Fruit fly (Drosophila melanogaster): Measurements from ENCODE around the gene tub.

The tub gene

DNA sequence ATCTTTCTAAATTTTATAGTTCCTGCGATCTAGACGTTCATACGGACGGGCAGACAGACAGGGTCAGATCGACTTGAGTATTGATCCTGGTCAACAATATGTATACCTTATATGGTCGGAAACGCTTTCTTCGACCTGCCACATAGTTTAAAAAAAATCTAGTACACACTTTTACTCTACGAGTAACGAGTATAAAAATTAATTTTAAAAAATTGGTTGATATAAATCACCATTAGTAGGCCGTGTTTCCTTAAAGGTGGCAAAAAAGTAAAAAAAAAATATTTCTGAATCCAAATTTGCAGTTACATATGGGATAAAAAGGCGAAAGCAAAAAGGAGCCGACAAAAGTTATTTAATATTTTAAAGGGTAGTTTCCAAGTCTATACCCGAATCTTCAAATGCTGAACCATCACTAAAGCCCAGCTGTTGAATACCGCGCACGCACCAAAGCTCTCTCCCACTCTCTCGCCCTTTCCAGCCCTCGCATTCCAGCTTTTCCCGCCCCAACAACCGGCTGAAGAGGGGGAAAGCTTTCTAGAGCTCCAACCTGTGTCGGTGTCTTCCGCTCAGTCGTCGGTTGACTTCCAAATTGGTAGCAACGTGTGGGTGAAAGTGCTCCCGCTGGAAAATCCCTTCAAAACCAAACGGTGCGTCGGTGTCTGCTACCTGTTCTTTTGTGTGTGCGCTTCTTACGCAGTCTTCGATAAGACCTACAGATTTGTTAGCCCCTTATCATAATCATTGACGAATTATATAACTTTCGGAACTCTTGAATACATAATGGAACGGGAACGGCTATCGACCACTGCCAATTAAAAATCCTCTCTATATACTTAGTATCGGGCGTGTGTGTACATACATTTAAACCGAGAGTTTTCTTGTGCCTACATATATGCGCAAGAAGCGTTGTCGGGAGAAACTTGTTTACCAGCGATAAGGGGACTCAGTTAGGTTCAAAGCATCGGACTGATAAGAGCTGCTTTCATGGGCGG is 8.9 kb upstream of the tub start, which contains the start of gene Sfxn1-3 (continued):
- TF ChIP-seq eg (GFP tag; IDR thresholded peaks at IDR 0.05) (peak; percentile 71; the same call in 2 of the 3 replicates), CG3032 (tag; optimal IDR thresholded peaks at IDR 0.05) (peak; percentile 4), Hr38 (GFP tag; optimal IDR thresholded peaks at IDR 0.05) (no peak), CG8632 (GFP tag; optimal IDR thresholded peaks at IDR 0.05) (peak; percentile 10), Smox (GFP tag; optimal IDR thresholded peaks at IDR 0.05) (peak; percentile 34), CG34406 (GFP tag; optimal IDR thresholded peaks at IDR 0.05) (peak; percentile 11), Ets21C (GFP tag; optimal IDR thresholded peaks at IDR 0.05) (no peak), CG15336 (GFP tag; IDR thresholded peaks at IDR 0.05) (no peak; the same call in 1 of the 2 replicates), CG7368 (GFP tag; optimal IDR thresholded peaks at IDR 0.05) (peak; percentile 46), Hr4 (GFP tag; optimal IDR thresholded peaks at IDR 0.05) (no peak), pdm3 (GFP tag; optimal IDR thresholded peaks at IDR 0.05) (no peak), CG6792 (GFP tag; optimal IDR thresholded peaks at IDR 0.05) (peak; percentile 4), Eip78C (GFP tag) (peak; percentile 88), CG16779 (tag; optimal IDR thresholded peaks at IDR 0.05) (no peak), spab (GFP tag; optimal IDR thresholded peaks at IDR 0.05) (no peak), acj6 (GFP tag; optimal IDR thresholded peaks at IDR 0.05) (peak; percentile 2), Blimp-1 (GFP tag; optimal IDR thresholded peaks at IDR 0.05) (peak; percentile 40), net (GFP tag; optimal IDR thresholded peaks at IDR 0.05) (peak; percentile 62), cyc (GFP tag; optimal IDR thresholded peaks at IDR 0.05) (no peak), fkh (GFP tag; optimal IDR thresholded peaks at IDR 0.05) (peak; percentile 87), lz (GFP tag; optimal IDR thresholded peaks at IDR 0.05) (peak; percentile 37), ss (GFP tag; optimal IDR thresholded peaks at IDR 0.05) (peak in 1 of 2 experiments; percentile 66), esn (GFP tag; optimal IDR thresholded peaks at IDR 0.05) (peak; percentile 64), CG4318 (GFP tag; optimal IDR thresholded peaks at IDR 0.05) (no peak), CG6854 (GFP tag; optimal IDR thresholded peaks at IDR 0.05) (peak; percentile 90), CG10669 (GFP tag; optimal IDR thresholded peaks at IDR 0.05) (no peak), dsx (GFP tag; optimal IDR thresholded peaks at IDR 0.05; ENCODE audit: poor library complexity, severe bottlenecking) (peak; percentile 72), OdsH (GFP tag; optimal IDR thresholded peaks at IDR 0.05) (no peak), salr (GFP tag; optimal IDR thresholded peaks at IDR 0.05) (peak in 1 of 2 experiments; percentile 4), CG32006 (GFP tag; optimal IDR thresholded peaks at IDR 0.05) (no peak)

DNA sequence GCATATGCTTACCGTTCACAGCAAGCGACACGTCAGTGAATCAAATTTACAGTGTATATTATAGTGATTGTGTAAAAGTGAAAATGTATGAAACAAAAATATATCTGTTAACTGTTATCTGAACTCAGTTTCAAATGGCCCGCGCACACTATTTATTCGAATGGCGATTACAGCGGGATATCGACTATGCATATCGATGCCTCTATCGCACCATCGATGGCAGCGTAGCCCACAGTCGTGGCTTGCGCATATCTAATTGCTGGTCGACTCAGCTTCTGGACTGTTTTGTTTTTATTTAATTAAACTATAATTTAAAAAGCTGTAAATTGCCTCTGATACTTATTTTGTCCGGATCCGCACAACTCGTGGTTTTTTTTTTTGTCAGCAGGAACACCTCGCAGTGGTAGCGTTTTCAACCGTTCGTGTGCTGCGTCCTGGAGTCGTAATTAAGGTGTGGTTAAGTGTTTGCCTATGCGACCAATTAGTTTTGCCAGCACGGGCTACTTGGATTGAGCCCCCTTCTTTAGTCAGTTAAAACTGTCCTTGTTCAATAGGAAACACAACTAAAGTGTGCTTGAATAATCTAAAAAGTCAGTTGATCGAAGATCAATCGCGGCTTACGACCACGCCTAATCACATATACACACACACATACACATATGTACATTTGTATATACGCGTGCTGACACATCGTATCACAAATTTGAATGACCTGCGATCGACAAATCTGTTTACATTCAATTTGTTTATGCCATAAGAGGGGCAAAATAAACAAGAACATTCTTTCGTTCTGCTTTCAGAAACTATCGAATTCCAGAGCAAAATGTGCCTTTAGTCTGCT is 6.2 kb upstream of the tub start, which contains the start of gene Cont:
Gene Cont (plus strand): TSS at position 228 of the 841 bp plus-strand sequence.
- TF ChIP-seq achi (GFP tag; optimal IDR thresholded peaks at IDR 0.05) (no peak), Eip78C (GFP tag) (peak; percentile 50), CG6163 (GFP tag; IDR thresholded peaks at IDR 0.05) (no peak), CG3919 (GFP tag; optimal IDR thresholded peaks at IDR 0.05) (no peak), Blimp-1 (GFP tag; optimal IDR thresholded peaks at IDR 0.05) (no peak), dac (GFP tag; optimal IDR thresholded peaks at IDR 0.05) (no peak), fd59A (GFP tag; optimal IDR thresholded peaks at IDR 0.05) (no peak), CG1621 (tag; optimal IDR thresholded peaks at IDR 0.05) (no peak), esn (GFP tag; optimal IDR thresholded peaks at IDR 0.05) (peak; percentile 29), CG34406 (GFP tag; optimal IDR thresholded peaks at IDR 0.05) (no peak), CG9139 (GFP tag; optimal IDR thresholded peaks at IDR 0.05) (no peak), net (GFP tag; optimal IDR thresholded peaks at IDR 0.05) (no peak), lz (GFP tag; optimal IDR thresholded peaks at IDR 0.05) (no peak), spab (GFP tag; optimal IDR thresholded peaks at IDR 0.05) (no peak), fd85E (GFP tag; optimal IDR thresholded peaks at IDR 0.05) (no peak), svp (GFP tag) (peak; percentile 51), Hr4 (GFP tag; optimal IDR thresholded peaks at IDR 0.05) (no peak), eg (GFP tag; IDR thresholded peaks at IDR 0.05) (no peak), vri (GFP tag; optimal IDR thresholded peaks at IDR 0.05) (peak; percentile 15), fkh (GFP tag; optimal IDR thresholded peaks at IDR 0.05) (peak; percentile 38), CG6792 (GFP tag; optimal IDR thresholded peaks at IDR 0.05) (no peak), Ets96B (tag; optimal IDR thresholded peaks at IDR 0.05) (no peak), Gug (GFP tag; IDR thresholded peaks at IDR 0.05) (no peak), CG15336 (GFP tag; IDR thresholded peaks at IDR 0.05) (0 out of 2 replicates have a peak, but pooled peaks have one; percentile 25), CG3032 (tag; optimal IDR thresholded peaks at IDR 0.05) (no peak), topi (GFP tag; optimal IDR thresholded peaks at IDR 0.05) (no peak), CG11294 (GFP tag; IDR thresholded peaks at IDR 0.05) (no peak), CG4318 (GFP tag; optimal IDR thresholded peaks at IDR 0.05) (no peak), salr (GFP tag; optimal IDR thresholded peaks at IDR 0.05) (no peak)
